Worm (Caenorhabditis elegans): ENCODE measurements around the gene sptl-1.
A peak's percentile ranks its signal among the peaks of the same experiment; 100 is the strongest.

The sptl-1 gene

ce11 chrII:55204-55603 lies 3.8 kb downstream of the sptl-1 start, which contains the start of gene tre-5:
Gene tre-5, minus strand, starts transcription at chrII:55304.
- TF ChIP-seq madf-8 (GFP tag; conservative IDR thresholded peaks at IDR 0.05) (no peak), sdz-38 (tag; optimal IDR thresholded peaks at IDR 0.05) (no peak), pha-4 (tag; optimal IDR thresholded peaks at IDR 0.05) (no peak), K11D2.4 (GFP tag; IDR thresholded peaks at IDR 0.05) (no peak), madf-3 (GFP tag; IDR thresholded peaks at IDR 0.05) (no peak), egl-18 (GFP tag; IDR thresholded peaks at IDR 0.05) (no peak), F23B12.7 (tag; optimal IDR thresholded peaks at IDR 0.05; ENCODE audit: insufficient read depth) (no peak), rec-8 (tag; optimal IDR thresholded peaks at IDR 0.05) (no peak), F57C9.4 (tag; optimal IDR thresholded peaks at IDR 0.05) (no peak), cebp-1 (GFP tag; IDR thresholded peaks at IDR 0.05) (no peak), cebp-1 (tag; optimal IDR thresholded peaks at IDR 0.05) (no peak), chd-7 (tag; optimal IDR thresholded peaks at IDR 0.05) (no peak), C17E4.6 (GFP tag; IDR thresholded peaks at IDR 0.05) (no peak)

- TF ChIP-seq ztf-22 (GFP tag; optimal IDR thresholded peaks at IDR 0.05) (no peak), ceh-100 (GFP tag; IDR thresholded peaks at IDR 0.05) (no peak), F22D6.2 (tag; optimal IDR thresholded peaks at IDR 0.05) (no peak), ets-4 (GFP tag; optimal IDR thresholded peaks at IDR 0.05) (no peak), attf-3 (GFP tag; conservative IDR thresholded peaks at IDR 0.05) (no peak), lsy-27 (tag; optimal IDR thresholded peaks at IDR 0.05; ENCODE audit: borderline replicate concordance, insufficient read depth) (no peak)
Measured at ce11 chrII:57370-57769, 5.9 kb downstream of the sptl-1 start, which contains the start of gene ascc-1. Gene ascc-1, plus strand, starts transcription at chrII:57670.

- TF ChIP-seq dpl-1 (GFP tag; optimal IDR thresholded peaks at IDR 0.05): peak; percentile 16
- 0 out of 2 replicates have a peak, but pooled peaks have one; percentile 45 for TF ChIP-seq ekl-4 (GFP tag; IDR thresholded peaks at IDR 0.05)
- TF ChIP-seq pbrm-1 (GFP tag; IDR thresholded peaks at IDR 0.05): peak; percentile 55; the same call in 1 of the 2 replicates
- peak; percentile 10 for TF ChIP-seq efl-1 (GFP tag; optimal IDR thresholded peaks at IDR 0.05)
- peak; percentile 17 for TF ChIP-seq xnd-1 (tag; optimal IDR thresholded peaks at IDR 0.05)
- no peak for TF ChIP-seq F10E7.11 (tag; optimal IDR thresholded peaks at IDR 0.05)
- no peak for TF ChIP-seq ceh-40 (GFP tag; IDR thresholded peaks at IDR 0.05)
- TF ChIP-seq B0336.3 (GFP tag; IDR thresholded peaks at IDR 0.05): peak; percentile 59; the same call in 1 of the 2 replicates
- peak; percentile 66 for TF ChIP-seq madf-6 (GFP tag; IDR thresholded peaks at IDR 0.05)
- TF ChIP-seq lag-1 (GFP tag; IDR thresholded peaks at IDR 0.05): no peak
Measured at ce11 chrII:57873-58272, 6.4 kb downstream of the sptl-1 start.

ce11 chrII:60049-60448 lies 8.6 kb downstream of the sptl-1 start:
- TF ChIP-seq F10E7.11 (tag; optimal IDR thresholded peaks at IDR 0.05) (no peak), F52B5.7 (tag; optimal IDR thresholded peaks at IDR 0.05) (no peak), egl-18 (GFP tag; IDR thresholded peaks at IDR 0.05) (no peak), Y95B8A.8 (GFP tag; IDR thresholded peaks at IDR 0.05) (no peak), ceh-40 (GFP tag; IDR thresholded peaks at IDR 0.05) (no peak), him-1 (tag; optimal IDR thresholded peaks at IDR 0.05) (no peak), bed-1 (GFP tag; IDR thresholded peaks at IDR 0.05) (no peak), efl-1 (GFP tag; optimal IDR thresholded peaks at IDR 0.05) (no peak), ztf-26 (tag; optimal IDR thresholded peaks at IDR 0.05) (no peak), bed-2 (GFP tag; IDR thresholded peaks at IDR 0.05) (no peak), lag-1 (GFP tag; IDR thresholded peaks at IDR 0.05) (no peak), egl-44 (GFP tag; IDR thresholded peaks at IDR 0.05) (no peak), lsy-27 (tag; optimal IDR thresholded peaks at IDR 0.05; ENCODE audit: borderline replicate concordance, insufficient read depth) (no peak), let-607 (tag; optimal IDR thresholded peaks at IDR 0.05) (no peak)

Measured in whole organism, young adult.